Worm (Caenorhabditis elegans): Measurements from ENCODE around the gene msp-81.

The msp-81 gene

ce11 chrIV:9836317-9836716 lies at the start of gene msp-81:
Gene msp-81 (minus strand): TSS chrIV:9836417.
- TF ChIP-seq gmeb-1 (tag; optimal IDR thresholded peaks at IDR 0.05) (no peak), sma-9 (GFP tag; optimal IDR thresholded peaks at IDR 0.05) (no peak), sma-9 (tag; optimal IDR thresholded peaks at IDR 0.05) (no peak), R02D3.7 (tag; optimal IDR thresholded peaks at IDR 0.05) (no peak), ztf-4 (tag; optimal IDR thresholded peaks at IDR 0.05) (no peak)

DNA sequence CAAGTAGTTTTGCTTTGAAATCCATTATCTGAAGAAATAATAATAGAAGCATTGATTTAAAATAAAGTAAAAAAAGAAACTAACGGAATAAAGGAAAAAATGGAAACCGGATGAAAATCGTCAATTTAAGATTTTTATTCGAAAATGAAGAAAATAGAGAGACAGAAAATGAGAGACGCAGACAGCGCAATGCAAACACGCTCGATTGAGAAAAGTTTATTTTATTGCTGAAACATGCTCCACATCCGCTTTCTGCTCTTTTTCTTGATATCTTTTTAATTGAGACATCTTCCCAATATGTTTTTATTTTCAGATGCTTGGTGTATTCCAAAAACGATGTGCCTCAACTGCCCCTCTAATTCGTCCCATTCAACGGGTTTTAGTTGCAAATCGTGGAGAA lies 48.0 kb upstream of the msp-81 start, which contains the start of the genes prp-18 and mccc-1:
TSS of gene prp-18 (minus strand) at position 127 of the 400 bp plus-strand sequence.
TSS of gene mccc-1 (plus strand) at position 314 of the 400 bp plus-strand sequence.
- TF ChIP-seq fos-1 (tag; optimal IDR thresholded peaks at IDR 0.05) (peak; percentile 47), elt-3 (tag; optimal IDR thresholded peaks at IDR 0.05) (no peak), unc-62 (GFP tag; optimal IDR thresholded peaks at IDR 0.05) (no peak), aly-2 (tag; optimal IDR thresholded peaks at IDR 0.05) (no peak), R02D3.7 (tag; optimal IDR thresholded peaks at IDR 0.05) (no peak), mab-5 (tag; optimal IDR thresholded peaks at IDR 0.05) (no peak), nhr-77 (tag; optimal IDR thresholded peaks at IDR 0.05) (no peak), lin-11 (tag; optimal IDR thresholded peaks at IDR 0.05) (no peak), crh-2 (tag; optimal IDR thresholded peaks at IDR 0.05) (peak; percentile 60), unc-55 (GFP tag; optimal IDR thresholded peaks at IDR 0.05) (peak; percentile 82), ZK546.5 (tag; optimal IDR thresholded peaks at IDR 0.05) (no peak), egl-27 (tag; optimal IDR thresholded peaks at IDR 0.05) (no peak), lin-13 (GFP tag; optimal IDR thresholded peaks at IDR 0.05) (no peak), Y55F3AM.14 (GFP tag; optimal IDR thresholded peaks at IDR 0.05) (no peak), mbf-1 (tag; optimal IDR thresholded peaks at IDR 0.05) (no peak), elt-1 (tag; optimal IDR thresholded peaks at IDR 0.05) (no peak), sma-3 (GFP tag; optimal IDR thresholded peaks at IDR 0.05) (no peak), nhr-6 (tag; optimal IDR thresholded peaks at IDR 0.05) (no peak), nhr-129 (tag; optimal IDR thresholded peaks at IDR 0.05) (peak; percentile 51), mdl-1 (tag; optimal IDR thresholded peaks at IDR 0.05) (no peak), nhr-25 (tag; optimal IDR thresholded peaks at IDR 0.05) (no peak), snpc-4 (tag; optimal IDR thresholded peaks at IDR 0.05) (no peak), gmeb-1 (tag; optimal IDR thresholded peaks at IDR 0.05) (peak; percentile 21), sma-9 (GFP tag; optimal IDR thresholded peaks at IDR 0.05) (peak; percentile 23), sma-9 (tag; optimal IDR thresholded peaks at IDR 0.05) (no peak), C34F6.9 (tag; optimal IDR thresholded peaks at IDR 0.05) (peak; percentile 90), zag-1 (tag; optimal IDR thresholded peaks at IDR 0.05) (no peak), peb-1 (tag; optimal IDR thresholded peaks at IDR 0.05) (no peak), ztf-1 (GFP tag; conservative IDR thresholded peaks at IDR 0.05) (no peak), nhr-10 (tag; optimal IDR thresholded peaks at IDR 0.05) (no peak), sem-4 (tag; optimal IDR thresholded peaks at IDR 0.05) (peak; percentile 11), nhr-23 (tag; optimal IDR thresholded peaks at IDR 0.05) (no peak), nhr-12 (tag; optimal IDR thresholded peaks at IDR 0.05) (no peak)

- TF ChIP-seq nhr-21 (tag; optimal IDR thresholded peaks at IDR 0.05), result no peak
- TF ChIP-seq mdl-1 (tag; optimal IDR thresholded peaks at IDR 0.05), result no peak
These were observed 42.7 kb upstream of the msp-81 start, which contains the start of gene nhr-4 for ce11 chrIV:9878893-9879379. Gene nhr-4 (plus strand): TSS chrIV:9879329.

- TF ChIP-seq ztf-11 (tag; optimal IDR thresholded peaks at IDR 0.05) (no peak), nhr-129 (tag; optimal IDR thresholded peaks at IDR 0.05) (peak; percentile 37), blmp-1 (tag; optimal IDR thresholded peaks at IDR 0.05; ENCODE audit: insufficient read depth) (peak; percentile 79), elt-1 (tag; optimal IDR thresholded peaks at IDR 0.05) (no peak), sem-4 (tag; optimal IDR thresholded peaks at IDR 0.05) (no peak), crh-2 (tag; optimal IDR thresholded peaks at IDR 0.05) (peak; percentile 53), nhr-23 (tag; optimal IDR thresholded peaks at IDR 0.05) (no peak), nhr-21 (tag; optimal IDR thresholded peaks at IDR 0.05) (peak; percentile 75), nhr-11 (tag; optimal IDR thresholded peaks at IDR 0.05) (no peak), lin-39 (tag; optimal IDR thresholded peaks at IDR 0.05) (no peak), nhr-10 (tag; optimal IDR thresholded peaks at IDR 0.05) (no peak), ceh-82 (tag; optimal IDR thresholded peaks at IDR 0.05) (no peak), unc-55 (GFP tag; optimal IDR thresholded peaks at IDR 0.05) (no peak), Y55F3AM.14 (GFP tag; optimal IDR thresholded peaks at IDR 0.05) (no peak), nhr-6 (tag; optimal IDR thresholded peaks at IDR 0.05) (no peak), ZK546.5 (tag; optimal IDR thresholded peaks at IDR 0.05) (no peak), elt-3 (tag; optimal IDR thresholded peaks at IDR 0.05) (no peak), C34F6.9 (tag; optimal IDR thresholded peaks at IDR 0.05) (no peak), F13H6.1 (tag; optimal IDR thresholded peaks at IDR 0.05) (no peak), ztf-4 (tag; optimal IDR thresholded peaks at IDR 0.05) (peak; percentile 45), skn-1 (tag; optimal IDR thresholded peaks at IDR 0.05) (no peak), zag-1 (tag; optimal IDR thresholded peaks at IDR 0.05) (no peak), lin-13 (GFP tag; optimal IDR thresholded peaks at IDR 0.05) (no peak), dmd-4 (tag; optimal IDR thresholded peaks at IDR 0.05) (no peak), ztf-1 (GFP tag; conservative IDR thresholded peaks at IDR 0.05) (no peak), nhr-237 (tag; optimal IDR thresholded peaks at IDR 0.05) (no peak), snpc-4 (tag; optimal IDR thresholded peaks at IDR 0.05) (no peak), mab-5 (tag; optimal IDR thresholded peaks at IDR 0.05) (no peak), ceh-16 (tag; optimal IDR thresholded peaks at IDR 0.05) (no peak), nhr-77 (tag; optimal IDR thresholded peaks at IDR 0.05) (no peak), sma-3 (GFP tag; optimal IDR thresholded peaks at IDR 0.05) (peak; percentile 54), gmeb-1 (tag; optimal IDR thresholded peaks at IDR 0.05) (peak; percentile 40), ama-1 (optimal IDR thresholded peaks at IDR 0.05) (no peak)
These were observed 39.4 kb upstream of the msp-81 start for ce11 chrIV:9875646-9876045.

Measured in whole organism, L2 larva.